Worm (Caenorhabditis elegans): ENCODE measurements around the gene swm-1.

swm-1 gene

ce11 chrV:9095613-9096317 lies 41.1 kb upstream of the swm-1 start, which contains the start of gene F21C10.10:
F21C10.10 (plus strand) TSS chrV:9096267.
- TF ChIP-seq elt-3 (tag; optimal IDR thresholded peaks at IDR 0.05) (no peak), snpc-4 (tag; optimal IDR thresholded peaks at IDR 0.05) (no peak), pha-4 (tag; optimal IDR thresholded peaks at IDR 0.05) (peak; percentile 61), hlh-1 (tag; optimal IDR thresholded peaks at IDR 0.05) (peak; percentile 88), mep-1 (tag; optimal IDR thresholded peaks at IDR 0.05) (peak; percentile 62), ces-1 (GFP tag; optimal IDR thresholded peaks at IDR 0.05) (peak; percentile 64), cnd-1 (tag; optimal IDR thresholded peaks at IDR 0.05) (peak; percentile 6), nhr-2 (tag; optimal IDR thresholded peaks at IDR 0.05) (peak; percentile 72), nhr-237 (tag; optimal IDR thresholded peaks at IDR 0.05) (peak; percentile 6), drap-1 (GFP tag; optimal IDR thresholded peaks at IDR 0.05) (peak; percentile 29), unc-120 (tag; optimal IDR thresholded peaks at IDR 0.05; ENCODE audit: poor library complexity, severe bottlenecking) (peak; percentile 74), ceh-39 (tag; optimal IDR thresholded peaks at IDR 0.05) (peak; percentile 59), zip-8 (tag; optimal IDR thresholded peaks at IDR 0.05) (no peak), sptf-1 (tag; optimal IDR thresholded peaks at IDR 0.05) (no peak), elt-1 (tag; optimal IDR thresholded peaks at IDR 0.05; ENCODE audit: borderline replicate concordance, insufficient read depth) (peak; percentile 49), unc-62 (GFP tag; optimal IDR thresholded peaks at IDR 0.05) (peak; percentile 87), lsy-2 (tag; optimal IDR thresholded peaks at IDR 0.05) (peak; percentile 28)

- TF ChIP-seq M03D4.4 (tag; optimal IDR thresholded peaks at IDR 0.05) = no peak
- TF ChIP-seq unc-120 (tag; optimal IDR thresholded peaks at IDR 0.05; ENCODE audit: poor library complexity, severe bottlenecking) = no peak
- no peak for TF ChIP-seq nhr-237 (tag; optimal IDR thresholded peaks at IDR 0.05)
- no peak for TF ChIP-seq ztf-11 (tag; optimal IDR thresholded peaks at IDR 0.05)
- no peak for TF ChIP-seq mab-5 (tag; optimal IDR thresholded peaks at IDR 0.05)
- TF ChIP-seq unc-62 (GFP tag; optimal IDR thresholded peaks at IDR 0.05) = no peak
- TF ChIP-seq lsy-2 (tag; optimal IDR thresholded peaks at IDR 0.05) = no peak
- no peak for TF ChIP-seq hlh-1 (tag; optimal IDR thresholded peaks at IDR 0.05)
- TF ChIP-seq sptf-1 (tag; optimal IDR thresholded peaks at IDR 0.05) = no peak
- no peak for TF ChIP-seq nhr-28 (tag; optimal IDR thresholded peaks at IDR 0.05)
- no peak for TF ChIP-seq lin-32 (GFP tag; optimal IDR thresholded peaks at IDR 0.05)
- TF ChIP-seq unc-39 (tag; optimal IDR thresholded peaks at IDR 0.05) = no peak
- TF ChIP-seq nhr-12 (tag; optimal IDR thresholded peaks at IDR 0.05) = no peak
- TF ChIP-seq drap-1 (GFP tag; optimal IDR thresholded peaks at IDR 0.05) = no peak
- TF ChIP-seq tbx-8 (GFP tag; optimal IDR thresholded peaks at IDR 0.05) = no peak
These were observed 40.3 kb upstream of the swm-1 start for ce11 chrV:9094976-9095375.

ce11 chrV:9094060-9094628 lies 39.5 kb upstream of the swm-1 start:
- TF ChIP-seq nhr-28 (tag; optimal IDR thresholded peaks at IDR 0.05) (no peak), ceh-39 (tag; optimal IDR thresholded peaks at IDR 0.05) (no peak), sem-2 (GFP tag; optimal IDR thresholded peaks at IDR 0.05) (no peak), hlh-1 (tag; optimal IDR thresholded peaks at IDR 0.05) (peak; percentile 69), nhr-76 (tag; optimal IDR thresholded peaks at IDR 0.05) (no peak), sptf-1 (tag; optimal IDR thresholded peaks at IDR 0.05) (no peak), nhr-2 (tag; optimal IDR thresholded peaks at IDR 0.05) (no peak)

ce11 chrV:9092209-9092608 lies 37.5 kb upstream of the swm-1 start, which contains the start of gene T27E4.1:
T27E4.1 (plus strand) TSS chrV:9092345.
- TF ChIP-seq elt-3 (tag; optimal IDR thresholded peaks at IDR 0.05) (no peak), nhr-2 (tag; optimal IDR thresholded peaks at IDR 0.05) (no peak)

ce11 chrV:9088758-9089157 lies 34.1 kb upstream of the swm-1 start:
- TF ChIP-seq snpc-4 (tag; optimal IDR thresholded peaks at IDR 0.05) = no peak
- no peak for TF ChIP-seq sptf-1 (tag; optimal IDR thresholded peaks at IDR 0.05)
- peak; percentile 63 for TF ChIP-seq mls-2 (tag; optimal IDR thresholded peaks at IDR 0.05)

ce11 chrV:9085845-9086244 lies 31.2 kb upstream of the swm-1 start:
- TF ChIP-seq flh-1 (GFP tag; optimal IDR thresholded peaks at IDR 0.05) (no peak), zip-8 (tag; optimal IDR thresholded peaks at IDR 0.05) (no peak), nhr-28 (tag; optimal IDR thresholded peaks at IDR 0.05) (no peak), nhr-76 (tag; optimal IDR thresholded peaks at IDR 0.05) (no peak), hlh-1 (tag; optimal IDR thresholded peaks at IDR 0.05) (no peak), lin-13 (tag; optimal IDR thresholded peaks at IDR 0.05) (no peak), bed-3 (GFP tag; optimal IDR thresholded peaks at IDR 0.05) (no peak), mep-1 (tag; optimal IDR thresholded peaks at IDR 0.05) (no peak), ham-2 (GFP tag; optimal IDR thresholded peaks at IDR 0.05) (no peak), elt-1 (tag; optimal IDR thresholded peaks at IDR 0.05; ENCODE audit: borderline replicate concordance, insufficient read depth) (no peak), ztf-11 (tag; optimal IDR thresholded peaks at IDR 0.05) (no peak)

All from whole organism, mixed stage, embryonic.